Worm (Caenorhabditis elegans) whole organism, mixed stage, embryonic: Measurements from ENCODE around the gene F32F2.4.

Experiments used
- bed-3 ChIP-seq: fragments of 200-800 bp; sonication (Bioruptor generic); optimal IDR thresholded peaks from 3 replicates; lab custom pipeline; 2018; ENCODE audit warnings: mild to moderate bottlenecking, missing genetic modification characterization, moderate library complexity, missing compliant biosample characterization
- ceh-83 ChIP-seq: fragments of 200-800 bp; sonication (Bioruptor generic); optimal IDR thresholded peaks from 2 replicates; lab custom pipeline; 2018; ENCODE audit warnings: mild to moderate bottlenecking, missing genetic modification characterization, missing compliant biosample characterization
- elt-3 ChIP-seq: fragments of 150-350 bp; optimal IDR thresholded peaks from 2 replicates; lab custom pipeline; 2014; ENCODE audit warnings: missing biosample characterization, missing genetic modification characterization
- flh-1 ChIP-seq: fragments of 200-800 bp; sonication (Bioruptor generic); optimal IDR thresholded peaks from 2 replicates; lab custom pipeline; 2018; ENCODE audit warnings: mild to moderate bottlenecking, missing genetic modification characterization, moderate library complexity, missing compliant biosample characterization
- ham-2 ChIP-seq: fragments of 200-800 bp; sonication (Bioruptor generic); optimal IDR thresholded peaks from 2 replicates; lab custom pipeline; 2018; ENCODE audit warnings: mild to moderate bottlenecking, missing genetic modification characterization, missing compliant biosample characterization
- lin-13 ChIP-seq: fragments of 150-350 bp; optimal IDR thresholded peaks from 2 replicates; lab custom pipeline; 2014; ENCODE audit warnings: missing biosample characterization, missing genetic modification characterization
- nhr-12 ChIP-seq: fragments of 150-350 bp; optimal IDR thresholded peaks from 2 replicates; lab custom pipeline; 2014; ENCODE audit warnings: missing biosample characterization, missing genetic modification characterization
- nhr-2 ChIP-seq: fragments of 150-350 bp; optimal IDR thresholded peaks from 2 replicates; lab custom pipeline; 2014; ENCODE audit warnings: missing biosample characterization, missing genetic modification characterization
- pha-4 ChIP-seq: fragments of 150-350 bp; optimal IDR thresholded peaks from 2 replicates; lab custom pipeline; 2018; ENCODE audit warnings: missing biosample characterization, missing genetic modification reagents, missing genetic modification characterization
- sem-2 ChIP-seq: fragments of 200-800 bp; sonication (Bioruptor generic); optimal IDR thresholded peaks from 2 replicates; lab custom pipeline; 2018; ENCODE audit warnings: mild to moderate bottlenecking, missing genetic modification characterization, missing compliant biosample characterization
- unc-39 ChIP-seq: fragments of 150-350 bp; optimal IDR thresholded peaks from 2 replicates; lab custom pipeline; 2014; ENCODE audit warnings: missing biosample characterization, missing genetic modification characterization
- zip-8 ChIP-seq: fragments of 150-350 bp; optimal IDR thresholded peaks from 2 replicates; lab custom pipeline; 2014; ENCODE audit warnings: missing biosample characterization, missing genetic modification characterization

Gene F32F2.4

DNA sequence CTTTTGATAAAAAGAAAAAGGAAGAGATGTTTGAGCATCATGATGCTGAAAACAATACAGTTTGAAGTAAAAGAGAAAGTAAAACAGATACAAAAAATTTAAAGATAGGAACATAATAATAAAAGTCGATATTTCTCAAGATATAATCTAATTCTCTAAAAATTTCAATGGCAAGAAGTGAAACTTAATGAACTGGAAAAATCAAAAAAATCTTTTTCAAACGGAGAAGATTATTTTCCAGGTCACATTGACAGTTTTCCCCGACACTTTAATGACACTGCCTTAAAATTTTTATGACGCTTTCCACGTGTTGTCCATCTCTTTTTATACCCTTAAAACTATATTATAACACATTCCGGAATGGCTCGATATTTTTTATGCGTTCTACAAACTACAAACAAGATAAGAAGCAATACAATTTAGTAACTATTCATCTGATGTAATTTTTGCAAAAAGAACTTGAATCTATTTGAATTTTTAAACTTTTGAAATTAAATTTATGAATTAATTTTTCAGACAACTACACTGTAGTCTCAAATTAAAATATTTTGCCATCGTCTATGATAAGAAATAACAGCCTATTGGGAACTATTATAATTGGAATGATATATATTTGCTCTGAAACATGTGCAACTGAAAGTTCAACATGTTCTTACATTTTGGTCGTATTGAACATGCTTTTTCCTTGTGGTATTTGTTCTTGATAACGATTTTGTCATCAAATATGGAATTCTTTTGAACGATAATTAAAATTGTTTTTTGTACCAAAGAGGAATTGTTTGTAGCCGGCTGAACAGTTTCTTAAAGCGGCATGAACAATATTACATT lies 49.1 kb downstream of the F32F2.4 start, which contains the start of gene C50B6.7:
TSS of gene C50B6.7 (minus strand) at position 51 of the 828 bp plus-strand sequence.
- no peak for TF ChIP-seq pha-4 (tag; lab: Kevin White, UChicago)
- TF ChIP-seq flh-1 (GFP tag; lab: Kevin White, UChicago) = no peak
- no peak for TF ChIP-seq bed-3 (GFP tag; lab: Kevin White, UChicago)
- no peak for TF ChIP-seq zip-8 (tag; lab: Kevin White, UChicago)
- no peak for TF ChIP-seq lin-13
- TF ChIP-seq nhr-2 (tag; lab: Kevin White, UChicago) = no peak
- no peak for TF ChIP-seq elt-3
- no peak for TF ChIP-seq ham-2 (GFP tag; lab: Kevin White, UChicago)
- no peak for TF ChIP-seq ceh-83 (GFP tag; lab: Kevin White, UChicago)
- TF ChIP-seq nhr-12 = no peak
- no peak for TF ChIP-seq unc-39 (tag; lab: Kevin White, UChicago)
- no peak for TF ChIP-seq sem-2 (GFP tag; lab: Kevin White, UChicago)
